Worm (Caenorhabditis elegans) whole organism, L3 larva: ENCODE measurements around the gene rpb-6.

ENCODE experiments used
- aly-2 ChIP-seq: fragments of 150-350 bp; optimal IDR thresholded peaks from 2 replicates; lab custom pipeline; 2014; ENCODE audit warnings: missing biosample characterization, missing genetic modification characterization
- ama-1 ChIP-seq: fragments of 150-350 bp; optimal IDR thresholded peaks from 2 replicates; lab custom pipeline; 2018
- nhr-237 ChIP-seq: fragments of 150-350 bp; optimal IDR thresholded peaks from 2 replicates; lab custom pipeline; 2014; ENCODE audit warnings: missing biosample characterization, missing genetic modification characterization

- no peak for TF ChIP-seq ama-1 (lab: Kevin White, UChicago)
- TF ChIP-seq nhr-237: no peak
- no peak for TF ChIP-seq aly-2 (tag; lab: Kevin White, UChicago)
Observed at ce11 chrII:10621965-10622364, 42.8 kb downstream of the rpb-6 start, which contains the start of gene cutl-9.
